Worm (Caenorhabditis elegans) whole organism, L2 larva: ENCODE measurements around the gene srd-36.

Source experiments
- F13H6.1 ChIP-seq: sonication (generic microtip); optimal IDR thresholded peaks from 2 replicates; lab custom pipeline; 2016; ENCODE audit warnings: missing genetic modification characterization, missing compliant biosample characterization
- ama-1 ChIP-seq: fragments of 150-350 bp; optimal IDR thresholded peaks from 2 replicates; lab custom pipeline; 2018; ENCODE audit warnings: inconsistent platforms
- ceh-82 ChIP-seq: fragments of 150-350 bp; optimal IDR thresholded peaks from 2 replicates; lab custom pipeline; 2014; ENCODE audit warnings: missing biosample characterization, missing genetic modification characterization
- crh-2 ChIP-seq: sonication (generic microtip); optimal IDR thresholded peaks from 2 replicates; lab custom pipeline; 2017; ENCODE audit warnings: missing biosample characterization, missing genetic modification characterization
- dmd-4 ChIP-seq: sonication (generic microtip); optimal IDR thresholded peaks from 2 replicates; lab custom pipeline; 2017; ENCODE audit warnings: missing biosample characterization, missing genetic modification characterization
- elt-3 ChIP-seq: sonication (generic microtip); optimal IDR thresholded peaks from 2 replicates; lab custom pipeline; 2017; ENCODE audit warnings: missing biosample characterization, missing genetic modification characterization
- lin-13 ChIP-seq: fragments of 150-350 bp; optimal IDR thresholded peaks from 2 replicates; lab custom pipeline; 2014; ENCODE audit warnings: missing biosample characterization, missing genetic modification reagents, missing genetic modification characterization
- lsy-2 ChIP-seq, 2 experiments: fragments of 150-350 bp in 1 of 2; sonication (generic microtip) in 1 of 2; optimal IDR thresholded peaks; 2 replicates each; lab custom pipeline; 2014 to 2017; ENCODE audit warnings: missing biosample characterization in 2 of 2, missing genetic modification characterization in 2 of 2
- nhr-237 ChIP-seq: fragments of 150-350 bp; optimal IDR thresholded peaks from 2 replicates; lab custom pipeline; 2014; ENCODE audit warnings: missing biosample characterization, missing genetic modification characterization
- nhr-25 ChIP-seq: fragments of 150-350 bp; sonication (generic microtip); optimal IDR thresholded peaks from 3 replicates; lab custom pipeline; 2014; ENCODE audit warnings: missing biosample characterization, missing genetic modification characterization
- nhr-6 ChIP-seq: fragments of 150-350 bp; optimal IDR thresholded peaks from 2 replicates; lab custom pipeline; 2014; ENCODE audit warnings: missing biosample characterization, missing genetic modification characterization
- snpc-4 ChIP-seq: fragments of 150-350 bp; optimal IDR thresholded peaks from 2 replicates; lab custom pipeline; 2014; ENCODE audit warnings: missing biosample characterization, missing genetic modification characterization

- TF ChIP-seq lin-13 (GFP tag; lab: Kevin White, UChicago) = peak; percentile 64
- no peak for TF ChIP-seq elt-3
- TF ChIP-seq nhr-25 (tag; lab: Kevin White, UChicago) = peak; percentile 83
- TF ChIP-seq lsy-2 (tag; optimal IDR thresholded peaks at IDR 0.05; lab: Kevin White, UChicago) = peak in 1 of 2 experiments; percentile 81
- peak; percentile 89 for TF ChIP-seq F13H6.1 (tag; lab: Kevin White, UChicago)
- TF ChIP-seq ama-1 (lab: Kevin White, UChicago) = no peak
- TF ChIP-seq nhr-6 = peak; percentile 79
- no peak for TF ChIP-seq ceh-82 (tag; lab: Kevin White, UChicago)
- TF ChIP-seq dmd-4 = no peak
- peak; percentile 58 for TF ChIP-seq snpc-4
- no peak for TF ChIP-seq nhr-237 (tag; lab: Kevin White, UChicago)
- TF ChIP-seq crh-2 (tag; lab: Kevin White, UChicago) = peak; percentile 85
Measured at ce11 chrX:13328868-13329267, 34.3 kb upstream of the srd-36 start.
